Fruit fly (Drosophila melanogaster) whole organism, embryonic: ENCODE results near the gene CG43675.

Source experiments
- B-H1 ChIP-seq: fragments of 200-800 bp; sonication (Bioruptor generic); IDR thresholded peaks from 3 replicates; pipeline ENCODE4 v1.3.6; 2022; ENCODE audit warnings: missing biosample characterization, missing genetic modification characterization
- BEAF-32 ChIP-seq: fragments of 200-800 bp; sonication (Bioruptor generic); optimal IDR thresholded peaks from 3 replicates; lab custom pipeline; 2017; ENCODE audit warnings: missing biosample characterization, missing genetic modification characterization, mild to moderate bottlenecking, moderate library complexity, missing genetic modification reagents
- CG1024 ChIP-seq: fragments of 200-800 bp; sonication (Bioruptor generic); IDR thresholded peaks from 2 replicates; pipeline ENCODE4 v1.3.6; 2022; ENCODE audit warnings: missing biosample characterization, missing genetic modification characterization
- CG10431 ChIP-seq: fragments of 200-800 bp; sonication (Bioruptor generic); optimal IDR thresholded peaks from 3 replicates; lab custom pipeline; 2018; ENCODE audit warnings: missing biosample characterization, mild to moderate bottlenecking, missing genetic modification characterization
- CG11560 ChIP-seq: fragments of 200-800 bp; sonication (Bioruptor generic); IDR thresholded peaks from 3 replicates; pipeline ENCODE4 v1.3.6; 2022; ENCODE audit warnings: missing biosample characterization, missing genetic modification characterization
- CG12769 ChIP-seq: fragments of 200-800 bp; sonication (Bioruptor generic); optimal IDR thresholded peaks from 2 replicates; lab custom pipeline; 2019; ENCODE audit warnings: missing biosample characterization, mild to moderate bottlenecking, missing genetic modification characterization, moderate library complexity
- CG13123 ChIP-seq: fragments of 200-800 bp; sonication (Bioruptor generic); optimal IDR thresholded peaks from 2 replicates; lab custom pipeline; 2016; ENCODE audit warnings: missing biosample characterization, missing genetic modification characterization
- CG15696 ChIP-seq: fragments of 200-800 bp; sonication (Bioruptor generic); optimal IDR thresholded peaks from 2 replicates; lab custom pipeline; 2019; ENCODE audit warnings: missing biosample characterization, mild to moderate bottlenecking, missing genetic modification characterization, moderate library complexity
- CG16813 ChIP-seq: fragments of 200-800 bp; sonication (Bioruptor generic); IDR thresholded peaks from 3 replicates; pipeline ENCODE4 v1.3.6; 2022; ENCODE audit warnings: missing biosample characterization, missing genetic modification characterization; ENCODE audit not compliant: partially characterized antibody
- CG17328 ChIP-seq: fragments of 200-800 bp; sonication (Bioruptor generic); IDR thresholded peaks from 2 replicates; pipeline ENCODE4 v1.3.6; 2022; ENCODE audit warnings: missing biosample characterization, missing genetic modification characterization
- CG2129 ChIP-seq: fragments of 200-800 bp; sonication (Bioruptor generic); IDR thresholded peaks from 2 replicates; pipeline ENCODE4 v1.3.6; 2022; ENCODE audit warnings: missing biosample characterization, missing genetic modification characterization; ENCODE audit not compliant: partially characterized antibody
- CG3163 ChIP-seq: fragments of 200-800 bp; sonication (Bioruptor generic); optimal IDR thresholded peaks from 3 replicates; lab custom pipeline; 2016; ENCODE audit warnings: missing biosample characterization, missing genetic modification characterization
- CG4404 ChIP-seq: fragments of 200-800 bp; sonication (Bioruptor generic); IDR thresholded peaks from 2 replicates; pipeline ENCODE4 v1.3.6; 2022; ENCODE audit warnings: missing biosample characterization, missing genetic modification characterization
- CG4820 ChIP-seq: fragments of 200-800 bp; sonication (Bioruptor generic); optimal IDR thresholded peaks from 3 replicates; lab custom pipeline; 2016; ENCODE audit warnings: missing biosample characterization, missing genetic modification characterization
- CG5180 ChIP-seq: fragments of 200-800 bp; sonication (Bioruptor generic); optimal IDR thresholded peaks from 3 replicates; lab custom pipeline; 2017; ENCODE audit warnings: missing biosample characterization, missing genetic modification characterization, mild to moderate bottlenecking, moderate library complexity, missing genetic modification reagents
- CG5953 ChIP-seq: fragments of 200-800 bp; sonication (Bioruptor generic); IDR thresholded peaks from 2 replicates; pipeline ENCODE4 v1.3.6; 2022; ENCODE audit warnings: missing biosample characterization, missing genetic modification characterization
- CG6765 ChIP-seq: fragments of 200-800 bp; sonication (Bioruptor generic); optimal IDR thresholded peaks from 3 replicates; lab custom pipeline; 2017; ENCODE audit warnings: missing biosample characterization, mild to moderate bottlenecking, missing genetic modification characterization
- CG7357 ChIP-seq: fragments of 200-800 bp; sonication (Bioruptor generic); IDR thresholded peaks from 3 replicates; pipeline ENCODE4 v1.3.6; 2022; ENCODE audit warnings: missing biosample characterization, missing genetic modification characterization
- CG8281 ChIP-seq: fragments of 200-800 bp; sonication (Bioruptor generic); optimal IDR thresholded peaks from 2 replicates; lab custom pipeline; 2018; ENCODE audit warnings: missing biosample characterization, mild to moderate bottlenecking, missing genetic modification characterization, moderate library complexity
- CG8290 ChIP-seq, 3 experiments: fragments of 200-800 bp; sonication (Bioruptor generic); optimal IDR thresholded peaks; 2 replicates each; lab custom pipeline; 2016 to 2019; ENCODE audit warnings: missing biosample characterization in 3 of 3, missing genetic modification characterization in 3 of 3, mild to moderate bottlenecking in 2 of 3, moderate library complexity in 1 of 3
- CG8478 ChIP-seq: fragments of >200 bp; optimal IDR thresholded peaks from 2 replicates; lab custom pipeline; 2018
- Camta ChIP-seq: fragments of 200-800 bp; sonication (Bioruptor generic); optimal IDR thresholded peaks from 2 replicates; lab custom pipeline; 2016; ENCODE audit warnings: missing biosample characterization, missing genetic modification characterization
- Dll ChIP-seq: fragments of 200-800 bp; sonication (Bioruptor generic); IDR thresholded peaks from 4 replicates; pipeline ENCODE4 v1.3.6; 2022; ENCODE audit warnings: missing biosample characterization, missing genetic modification characterization; ENCODE audit not compliant: partially characterized antibody
- Gsc ChIP-seq: fragments of 200-800 bp; sonication (Bioruptor generic); IDR thresholded peaks from 2 replicates; pipeline ENCODE4 v1.3.6; 2022; ENCODE audit warnings: missing biosample characterization, missing genetic modification characterization
- Mes4 ChIP-seq: fragments of 200-800 bp; sonication (Bioruptor generic); optimal IDR thresholded peaks from 2 replicates; lab custom pipeline; 2016; ENCODE audit warnings: missing biosample characterization, missing genetic modification characterization
- Sry-β ChIP-seq: fragments of 200-800 bp; sonication (Bioruptor generic); optimal IDR thresholded peaks from 2 replicates; lab custom pipeline; 2018; ENCODE audit warnings: missing biosample characterization, mild to moderate bottlenecking, missing genetic modification characterization, moderate library complexity
- ab ChIP-seq: fragments of 200-800 bp; sonication (Bioruptor generic); optimal IDR thresholded peaks from 2 replicates; lab custom pipeline; 2016; ENCODE audit warnings: missing biosample characterization, missing genetic modification characterization
- abd-A ChIP-seq: fragments of 200-800 bp; sonication (Bioruptor generic); optimal IDR thresholded peaks from 3 replicates; lab custom pipeline; 2019; ENCODE audit warnings: missing biosample characterization, mild to moderate bottlenecking, missing genetic modification characterization, moderate library complexity
- ap ChIP-seq: fragments of 200-800 bp; sonication (Bioruptor generic); IDR thresholded peaks from 2 replicates; pipeline ENCODE4 v1.3.6; 2022; ENCODE audit warnings: missing biosample characterization, missing genetic modification characterization
- ato ChIP-seq: fragments of 200-800 bp; sonication (Bioruptor generic); IDR thresholded peaks from 2 replicates; pipeline ENCODE4 v1.3.6; 2022; ENCODE audit warnings: missing biosample characterization, missing genetic modification characterization; ENCODE audit not compliant: partially characterized antibody
- bab2 ChIP-seq: fragments of 200-800 bp; sonication (Bioruptor generic); optimal IDR thresholded peaks from 2 replicates; lab custom pipeline; 2016; ENCODE audit warnings: missing biosample characterization, missing genetic modification characterization
- bowl ChIP-seq: fragments of 200-800 bp; sonication (Bioruptor generic); IDR thresholded peaks from 2 replicates; pipeline ENCODE4 v1.3.6; 2022; ENCODE audit warnings: missing biosample characterization, missing genetic modification characterization
- btn ChIP-seq: fragments of 200-800 bp; sonication (Bioruptor generic); optimal IDR thresholded peaks from 2 replicates; lab custom pipeline; 2016; ENCODE audit warnings: missing biosample characterization, missing genetic modification characterization
- chm ChIP-seq: fragments of 200-800 bp; sonication (Bioruptor generic); IDR thresholded peaks from 2 replicates; pipeline ENCODE4 v1.3.6; 2022; ENCODE audit warnings: missing biosample characterization, missing genetic modification characterization
- crc ChIP-seq: fragments of 200-800 bp; sonication (Bioruptor generic); optimal IDR thresholded peaks from 2 replicates; lab custom pipeline; 2016; ENCODE audit warnings: missing biosample characterization, missing genetic modification characterization
- croc ChIP-seq: fragments of 200-800 bp; sonication (Bioruptor generic); conservative IDR thresholded peaks from 3 replicates; pipeline ENCODE4 v1.3.6; 2022; ENCODE audit warnings: missing biosample characterization, missing genetic modification characterization
- crol ChIP-seq: fragments of 200-800 bp; sonication (Bioruptor generic); IDR thresholded peaks from 2 replicates; pipeline ENCODE4 v1.3.6; 2022; ENCODE audit warnings: missing biosample characterization, missing genetic modification characterization
- disco-r ChIP-seq: fragments of 200-800 bp; sonication (Bioruptor generic); optimal IDR thresholded peaks from 2 replicates; lab custom pipeline; 2016; ENCODE audit warnings: missing biosample characterization, missing genetic modification characterization
- fd102C ChIP-seq: fragments of 200-800 bp; sonication (Bioruptor generic); optimal IDR thresholded peaks from 2 replicates; lab custom pipeline; 2018; ENCODE audit warnings: missing biosample characterization, mild to moderate bottlenecking, missing genetic modification characterization, moderate library complexity
- gfzf ChIP-seq: fragments of 200-800 bp; sonication (Bioruptor generic); optimal IDR thresholded peaks from 2 replicates; lab custom pipeline; 2016; ENCODE audit warnings: missing biosample characterization, mild to moderate bottlenecking, missing genetic modification characterization, moderate library complexity
- hbn ChIP-seq: fragments of 200-800 bp; sonication (Bioruptor generic); IDR thresholded peaks from 2 replicates; pipeline ENCODE4 v1.3.6; 2022; ENCODE audit warnings: missing biosample characterization, missing genetic modification characterization; ENCODE audit not compliant: partially characterized antibody
- kay ChIP-seq: fragments of 200-800 bp; sonication (Bioruptor generic); optimal IDR thresholded peaks from 2 replicates; lab custom pipeline; 2016; ENCODE audit warnings: missing biosample characterization, missing genetic modification characterization
- lbe ChIP-seq: fragments of 200-800 bp; sonication (Bioruptor generic); optimal IDR thresholded peaks from 2 replicates; lab custom pipeline; 2016; ENCODE audit warnings: missing biosample characterization, mild to moderate bottlenecking, missing genetic modification characterization
- lilli ChIP-seq: fragments of 200-800 bp; sonication (Bioruptor generic); optimal IDR thresholded peaks from 3 replicates; lab custom pipeline; 2016; ENCODE audit warnings: missing biosample characterization, missing genetic modification characterization
- lmd ChIP-seq: fragments of 200-800 bp; sonication (Bioruptor generic); IDR thresholded peaks from 2 replicates; pipeline ENCODE4 v1.3.6; 2022; ENCODE audit warnings: missing biosample characterization, missing genetic modification characterization
- mam ChIP-seq: fragments of 200-800 bp; sonication (Bioruptor generic); optimal IDR thresholded peaks from 3 replicates; lab custom pipeline; 2016; ENCODE audit warnings: missing biosample characterization, missing genetic modification characterization
- pnt ChIP-seq: fragments of 200-800 bp; sonication (Bioruptor generic); optimal IDR thresholded peaks from 3 replicates; lab custom pipeline; 2016; ENCODE audit warnings: missing biosample characterization, missing genetic modification characterization
- pros ChIP-seq: fragments of 200-800 bp; sonication (Bioruptor generic); optimal IDR thresholded peaks from 3 replicates; lab custom pipeline; 2019; ENCODE audit warnings: missing biosample characterization, mild to moderate bottlenecking, missing genetic modification characterization, moderate library complexity
- sim ChIP-seq: fragments of 200-800 bp; sonication (Bioruptor generic); IDR thresholded peaks from 2 replicates; pipeline ENCODE4 v1.3.6; 2022; ENCODE audit warnings: missing biosample characterization, missing genetic modification characterization
- tna ChIP-seq: fragments of 200-800 bp; sonication (Bioruptor generic); IDR thresholded peaks from 2 replicates; pipeline ENCODE4 v1.3.6; 2022; ENCODE audit warnings: missing biosample characterization, missing genetic modification characterization; ENCODE audit not compliant: partially characterized antibody

CG43675 gene

dm6 chr3R:9401127-9401603, 45.9 kb downstream of the CG43675 start, which contains the start of the genes RpL34b and CG8132 (continued):
- TF ChIP-seq CG10431 (GFP tag; lab: Kevin White, UChicago) = peak; percentile 93
- peak; percentile 66 for TF ChIP-seq CG5953
- peak; percentile 42; the same call in 1 of the 3 replicates for TF ChIP-seq CG16813 (GFP tag; lab: Robert Waterston, UW)
- TF ChIP-seq chm (GFP tag; lab: Robert Waterston, UW) = peak; percentile 94
- TF ChIP-seq CG4820 (GFP tag; lab: Kevin White, UChicago) = peak; percentile 90
- TF ChIP-seq crc = peak; percentile 85
- no peak for TF ChIP-seq CG12769 (tag; lab: Kevin White, UChicago)
- peak; percentile 100 for TF ChIP-seq CG13123 (GFP tag; lab: Kevin White, UChicago)
- TF ChIP-seq Dll (GFP tag; lab: Robert Waterston, UW) = peak; percentile 25; the same call in 1 of the 4 replicates
- peak; percentile 83 for TF ChIP-seq CG7357 (GFP tag; lab: Robert Waterston, UW)
- TF ChIP-seq CG1024 = peak; percentile 88
- TF ChIP-seq mam (GFP tag; lab: Kevin White, UChicago) = peak; percentile 97
- TF ChIP-seq ab = peak; percentile 87
- peak; percentile 94 for TF ChIP-seq Mes4 (GFP tag; lab: Kevin White, UChicago)
- TF ChIP-seq ap (GFP tag; lab: Robert Waterston, UW) = peak; percentile 86
- TF ChIP-seq abd-A (tag; lab: Kevin White, UChicago) = no peak
- peak; percentile 79 for TF ChIP-seq Gsc
- TF ChIP-seq lbe (GFP tag; lab: Kevin White, UChicago) = peak; percentile 91
- TF ChIP-seq CG4404 = peak; percentile 95
- TF ChIP-seq CG8290 (GFP tag; optimal IDR thresholded peaks at IDR 0.05; lab: Kevin White, UChicago) = peak; percentile 95
- TF ChIP-seq CG8290 (tag; optimal IDR thresholded peaks at IDR 0.05; lab: Kevin White, UChicago) = peak; percentile 92 to 97
- no peak for TF ChIP-seq CG8478 (lab: Kevin White, UChicago)
- peak; percentile 87 for TF ChIP-seq croc
- TF ChIP-seq B-H1 (GFP tag; lab: Robert Waterston, UW) = peak; percentile 89
- TF ChIP-seq CG2129 (GFP tag; lab: Robert Waterston, UW) = no peak
- peak; percentile 57 for TF ChIP-seq Sry-β (GFP tag; lab: Kevin White, UChicago)
- peak; percentile 55 for TF ChIP-seq btn (GFP tag; lab: Kevin White, UChicago)
- TF ChIP-seq sim (GFP tag; lab: Robert Waterston, UW) = peak; percentile 85
- peak; percentile 94 for TF ChIP-seq CG15696 (tag; lab: Kevin White, UChicago)
- TF ChIP-seq bowl (GFP tag; lab: Robert Waterston, UW) = peak; percentile 81
- TF ChIP-seq pnt (GFP tag; lab: Kevin White, UChicago) = peak; percentile 95
- peak; percentile 86 for TF ChIP-seq CG11560 (tag; lab: Robert Waterston, UW)
- TF ChIP-seq Camta (GFP tag; lab: Kevin White, UChicago) = peak; percentile 96
- TF ChIP-seq gfzf (GFP tag; lab: Kevin White, UChicago) = peak; percentile 45
- TF ChIP-seq lmd (GFP tag; lab: Robert Waterston, UW) = peak; percentile 95
- peak; percentile 91 for TF ChIP-seq fd102C (GFP tag; lab: Kevin White, UChicago)
- no peak for TF ChIP-seq hbn
- TF ChIP-seq bab2 (GFP tag; lab: Kevin White, UChicago) = peak; percentile 93
- TF ChIP-seq pros (GFP tag; lab: Kevin White, UChicago) = peak; percentile 53
- peak; percentile 83 for TF ChIP-seq CG8281 (tag; lab: Kevin White, UChicago)
- peak; percentile 93 for TF ChIP-seq CG17328 (GFP tag; lab: Robert Waterston, UW)
- TF ChIP-seq BEAF-32 (GFP tag; lab: Kevin White, UChicago) = peak; percentile 70
- peak; percentile 97 for TF ChIP-seq lilli (GFP tag; lab: Kevin White, UChicago)
- TF ChIP-seq CG6765 (GFP tag; lab: Kevin White, UChicago) = peak; percentile 94
- TF ChIP-seq CG3163 (GFP tag; lab: Kevin White, UChicago) = peak; percentile 86
- TF ChIP-seq crol (GFP tag; lab: Robert Waterston, UW) = no peak; the same call in 1 of the 2 replicates
- TF ChIP-seq disco-r (GFP tag; lab: Kevin White, UChicago) = peak; percentile 95
- peak; percentile 16; the same call in 1 of the 2 replicates for TF ChIP-seq ato (GFP tag; lab: Robert Waterston, UW)
- TF ChIP-seq kay (GFP tag; lab: Kevin White, UChicago) = peak; percentile 92
- no peak; the same call in 1 of the 2 replicates for TF ChIP-seq tna (GFP tag; lab: Robert Waterston, UW)
- TF ChIP-seq CG5180 (GFP tag; lab: Kevin White, UChicago) = peak; percentile 83
